Fruit fly (Drosophila melanogaster) whole organism, embryonic: ENCODE results near the gene drm.

ENCODE experiments used
- Adf1 ChIP-seq: fragments of 200-800 bp; sonication (Bioruptor generic); IDR thresholded peaks from 2 replicates; pipeline ENCODE4 v1.3.6; 2022; ENCODE audit warnings: missing biosample characterization, missing genetic modification characterization
- Bdp1 ChIP-seq: fragments of 200-800 bp; sonication (Bioruptor generic); optimal IDR thresholded peaks from 3 replicates; lab custom pipeline; 2016; ENCODE audit warnings: missing biosample characterization, missing genetic modification characterization
- C15 ChIP-seq: fragments of 200-800 bp; sonication (Bioruptor generic); IDR thresholded peaks from 3 replicates; pipeline ENCODE4 v1.3.6; 2022; ENCODE audit warnings: missing biosample characterization, missing genetic modification characterization
- CG10565 ChIP-seq: fragments of 200-800 bp; sonication (Bioruptor generic); optimal IDR thresholded peaks from 3 replicates; lab custom pipeline; 2016; ENCODE audit warnings: missing biosample characterization, mild to moderate bottlenecking, missing genetic modification characterization
- CG12219 ChIP-seq: fragments of 200-800 bp; sonication (Bioruptor generic); optimal IDR thresholded peaks from 3 replicates; lab custom pipeline; 2018; ENCODE audit warnings: missing biosample characterization, mild to moderate bottlenecking, missing genetic modification characterization
- CG13775 ChIP-seq: fragments of 200-800 bp; sonication (Bioruptor generic); optimal IDR thresholded peaks from 3 replicates; lab custom pipeline; 2017; ENCODE audit warnings: missing biosample characterization, mild to moderate bottlenecking, missing genetic modification characterization
- CG14441 ChIP-seq: fragments of 200-800 bp; sonication (Bioruptor generic); IDR thresholded peaks from 2 replicates; pipeline ENCODE4 v1.3.6; 2022; ENCODE audit warnings: missing biosample characterization, missing genetic modification characterization
- CG17361 ChIP-seq: fragments of 200-800 bp; sonication (Bioruptor generic); IDR thresholded peaks from 3 replicates; pipeline ENCODE4 v1.3.6; 2022; ENCODE audit warnings: missing biosample characterization, missing genetic modification characterization
- CG18599 ChIP-seq: fragments of 200-800 bp; sonication (Bioruptor generic); optimal IDR thresholded peaks from 3 replicates; lab custom pipeline; 2017; ENCODE audit warnings: missing biosample characterization, missing genetic modification characterization, mild to moderate bottlenecking, moderate library complexity, missing genetic modification reagents
- CG18619 ChIP-seq: fragments of 200-800 bp; sonication (Bioruptor generic); optimal IDR thresholded peaks from 3 replicates; lab custom pipeline; 2017; ENCODE audit warnings: missing biosample characterization, mild to moderate bottlenecking, missing genetic modification characterization
- CG2120 ChIP-seq: fragments of 200-800 bp; sonication (Bioruptor generic); optimal IDR thresholded peaks from 3 replicates; lab custom pipeline; 2016; ENCODE audit warnings: missing biosample characterization, missing genetic modification characterization
- CG2875 ChIP-seq: fragments of 200-800 bp; sonication (Bioruptor generic); optimal IDR thresholded peaks from 2 replicates; lab custom pipeline; 2017; ENCODE audit warnings: missing biosample characterization, mild to moderate bottlenecking, missing genetic modification characterization, missing genetic modification reagents
- CG33557 ChIP-seq: fragments of 200-800 bp; sonication (Bioruptor generic); optimal IDR thresholded peaks from 2 replicates; lab custom pipeline; 2019; ENCODE audit warnings: missing biosample characterization, mild to moderate bottlenecking, missing genetic modification characterization, moderate library complexity
- CG4404 ChIP-seq: fragments of 200-800 bp; sonication (Bioruptor generic); IDR thresholded peaks from 2 replicates; pipeline ENCODE4 v1.3.6; 2022; ENCODE audit warnings: missing biosample characterization, missing genetic modification characterization
- CG4820 ChIP-seq: fragments of 200-800 bp; sonication (Bioruptor generic); optimal IDR thresholded peaks from 3 replicates; lab custom pipeline; 2016; ENCODE audit warnings: missing biosample characterization, missing genetic modification characterization
- CG6175 ChIP-seq: fragments of 200-800 bp; sonication (Bioruptor generic); IDR thresholded peaks from 3 replicates; pipeline ENCODE4 v1.3.6; 2022; ENCODE audit warnings: missing biosample characterization, missing genetic modification characterization
- CG6813 ChIP-seq: fragments of 200-800 bp; sonication (Bioruptor generic); optimal IDR thresholded peaks from 2 replicates; lab custom pipeline; 2017; ENCODE audit warnings: missing biosample characterization, missing genetic modification characterization, mild to moderate bottlenecking, moderate library complexity, missing genetic modification reagents
- CG9727 ChIP-seq: fragments of 200-800 bp; sonication (Bioruptor generic); optimal IDR thresholded peaks from 3 replicates; lab custom pipeline; 2017; ENCODE audit warnings: missing biosample characterization, mild to moderate bottlenecking, missing genetic modification characterization
- Chrac-16 ChIP-seq: fragments of 200-800 bp; sonication (Bioruptor generic); optimal IDR thresholded peaks from 3 replicates; lab custom pipeline; 2016; ENCODE audit warnings: missing biosample characterization, missing genetic modification characterization
- Dek ChIP-seq: fragments of 200-800 bp; sonication (Bioruptor generic); optimal IDR thresholded peaks from 3 replicates; lab custom pipeline; 2019; ENCODE audit warnings: missing biosample characterization, mild to moderate bottlenecking, missing genetic modification characterization, moderate library complexity
- E2f2 ChIP-seq: fragments of 200-800 bp; sonication (Bioruptor generic); IDR thresholded peaks from 2 replicates; pipeline ENCODE4 v1.3.6; 2022; ENCODE audit warnings: missing biosample characterization, missing genetic modification characterization
- Ets97D ChIP-seq: fragments of 200-800 bp; sonication (Bioruptor generic); optimal IDR thresholded peaks from 3 replicates; lab custom pipeline; 2016; ENCODE audit warnings: missing biosample characterization, missing genetic modification characterization
- GATAe ChIP-seq: fragments of 200-800 bp; sonication (Bioruptor generic); conservative IDR thresholded peaks from 2 replicates; pipeline ENCODE4 v1.3.6; 2022; ENCODE audit warnings: missing biosample characterization, missing genetic modification characterization
- H2.0 ChIP-seq: fragments of 200-800 bp; sonication (Bioruptor generic); IDR thresholded peaks from 2 replicates; pipeline ENCODE4 v1.3.6; 2022; ENCODE audit warnings: missing biosample characterization, missing genetic modification characterization
- Nf-YB ChIP-seq: fragments of 200-800 bp; sonication (Bioruptor generic); optimal IDR thresholded peaks from 3 replicates; lab custom pipeline; 2019; ENCODE audit warnings: missing biosample characterization, mild to moderate bottlenecking, missing genetic modification characterization, moderate library complexity
- Oaz ChIP-seq: fragments of 200-800 bp; sonication (Bioruptor generic); IDR thresholded peaks from 2 replicates; pipeline ENCODE4 v1.3.6; 2022; ENCODE audit warnings: missing biosample characterization, missing genetic modification characterization
- Opbp ChIP-seq: fragments of 200-800 bp; sonication (Bioruptor generic); IDR thresholded peaks from 3 replicates; pipeline ENCODE4 v1.3.6; 2022; ENCODE audit warnings: missing biosample characterization, missing genetic modification characterization; ENCODE audit not compliant: partially characterized antibody
- Pdp1 ChIP-seq, 2 experiments: fragments of 200-800 bp; sonication (Bioruptor generic); optimal IDR thresholded peaks; 3 replicates each; lab custom pipeline; 2016; ENCODE audit warnings: missing biosample characterization in 2 of 2, missing genetic modification characterization in 2 of 2, mild to moderate bottlenecking in 1 of 2, moderate library complexity in 1 of 2
- Side ChIP-seq: fragments of 200-800 bp; sonication (Bioruptor generic); optimal IDR thresholded peaks from 2 replicates; lab custom pipeline; 2016; ENCODE audit warnings: missing biosample characterization, missing genetic modification characterization
- Stat92E ChIP-seq, 3 experiments: fragments of >200 bp in 2 of 3; fragments of 200-800 bp in 1 of 3; sonication (Bioruptor generic) in 1 of 3; optimal IDR thresholded peaks; 2 replicates each; lab custom pipeline; 2017 to 2019; ENCODE audit warnings: missing biosample characterization in 3 of 3, missing genetic modification characterization in 3 of 3, mild to moderate bottlenecking in 1 of 3, moderate library complexity in 1 of 3
- aop ChIP-seq: fragments of 200-800 bp; sonication (Bioruptor generic); IDR thresholded peaks from 2 replicates; pipeline ENCODE4 v1.3.6; 2022; ENCODE audit warnings: missing biosample characterization, missing genetic modification characterization
- cg ChIP-seq: fragments of 200-800 bp; sonication (Bioruptor generic); optimal IDR thresholded peaks from 3 replicates; lab custom pipeline; 2019; ENCODE audit warnings: missing biosample characterization, mild to moderate bottlenecking, missing genetic modification characterization, moderate library complexity
- chm ChIP-seq: fragments of 200-800 bp; sonication (Bioruptor generic); IDR thresholded peaks from 2 replicates; pipeline ENCODE4 v1.3.6; 2022; ENCODE audit warnings: missing biosample characterization, missing genetic modification characterization
- crol ChIP-seq: fragments of 200-800 bp; sonication (Bioruptor generic); IDR thresholded peaks from 2 replicates; pipeline ENCODE4 v1.3.6; 2022; ENCODE audit warnings: missing biosample characterization, missing genetic modification characterization
- danr ChIP-seq: fragments of 200-800 bp; sonication (Bioruptor generic); IDR thresholded peaks from 2 replicates; pipeline ENCODE4 v1.3.6; 2022; ENCODE audit warnings: missing biosample characterization, missing genetic modification characterization
- dmrt11E ChIP-seq: fragments of 200-800 bp; sonication (Bioruptor generic); optimal IDR thresholded peaks from 3 replicates; lab custom pipeline; 2018; ENCODE audit warnings: missing biosample characterization, mild to moderate bottlenecking, missing genetic modification characterization, moderate library complexity
- dmrt99B ChIP-seq: fragments of 200-800 bp; sonication (Bioruptor generic); optimal IDR thresholded peaks from 2 replicates; lab custom pipeline; 2018; ENCODE audit warnings: missing biosample characterization, mild to moderate bottlenecking, missing genetic modification characterization, moderate library complexity
- ems ChIP-seq: fragments of 200-800 bp; sonication (Bioruptor generic); optimal IDR thresholded peaks from 3 replicates; lab custom pipeline; 2016; ENCODE audit warnings: missing biosample characterization, missing genetic modification characterization
- gcm2 ChIP-seq: fragments of 200-800 bp; sonication (Bioruptor generic); optimal IDR thresholded peaks from 2 replicates; lab custom pipeline; 2016; ENCODE audit warnings: missing biosample characterization, missing genetic modification characterization
- her ChIP-seq: fragments of 200-800 bp; sonication (Bioruptor generic); optimal IDR thresholded peaks from 2 replicates; lab custom pipeline; 2016; ENCODE audit warnings: missing biosample characterization, missing genetic modification characterization
- jing ChIP-seq: fragments of 200-800 bp; sonication (Bioruptor generic); optimal IDR thresholded peaks from 2 replicates; lab custom pipeline; 2018; ENCODE audit warnings: missing biosample characterization, mild to moderate bottlenecking, missing genetic modification characterization
- kni ChIP-seq: fragments of 200-800 bp; sonication (Bioruptor generic); optimal IDR thresholded peaks from 3 replicates; lab custom pipeline; 2017; ENCODE audit warnings: mild to moderate bottlenecking, missing biosample characterization, missing genetic modification reagents, missing genetic modification characterization
- lilli ChIP-seq: fragments of 200-800 bp; sonication (Bioruptor generic); optimal IDR thresholded peaks from 3 replicates; lab custom pipeline; 2016; ENCODE audit warnings: missing biosample characterization, missing genetic modification characterization
- oc ChIP-seq: fragments of 200-800 bp; sonication (Bioruptor generic); optimal IDR thresholded peaks from 2 replicates; lab custom pipeline; 2018; ENCODE audit warnings: missing biosample characterization, mild to moderate bottlenecking, missing genetic modification characterization, moderate library complexity
- p53 ChIP-seq: fragments of 200-800 bp; sonication (Bioruptor generic); optimal IDR thresholded peaks from 2 replicates; lab custom pipeline; 2016; ENCODE audit warnings: missing biosample characterization, missing genetic modification characterization
- psq ChIP-seq: fragments of 200-800 bp; sonication (Bioruptor generic); optimal IDR thresholded peaks from 2 replicates; lab custom pipeline; 2017; ENCODE audit warnings: missing biosample characterization, missing genetic modification characterization
- sens ChIP-seq: fragments of 200-800 bp; sonication (Bioruptor generic); peaks from one replicate; lab custom pipeline; 2016; ENCODE audit warnings: missing biosample characterization, missing genetic modification characterization
- tio ChIP-seq: fragments of 200-800 bp; sonication (Bioruptor generic); optimal IDR thresholded peaks from 2 replicates; lab custom pipeline; 2017; ENCODE audit warnings: missing biosample characterization, missing genetic modification characterization, inconsistent platforms
- tna ChIP-seq: fragments of 200-800 bp; sonication (Bioruptor generic); IDR thresholded peaks from 2 replicates; pipeline ENCODE4 v1.3.6; 2022; ENCODE audit warnings: missing biosample characterization, missing genetic modification characterization; ENCODE audit not compliant: partially characterized antibody
- toy ChIP-seq: fragments of 200-800 bp; sonication (Bioruptor generic); IDR thresholded peaks from 2 replicates; pipeline ENCODE4 v1.3.6; 2022; ENCODE audit warnings: missing biosample characterization, missing genetic modification characterization
- wdn ChIP-seq: fragments of 200-800 bp; sonication (Bioruptor generic); IDR thresholded peaks from 2 replicates; pipeline ENCODE4 v1.3.6; 2022; ENCODE audit warnings: missing biosample characterization, missing genetic modification characterization

The drm gene

dm6 chr2L:3573907-3574306 lies 34.9 kb downstream of the drm start (continued):
- no peak for TF ChIP-seq kni (GFP tag; lab: Kevin White, UChicago)
- peak; percentile 55; the same call in 1 of the 2 replicates for TF ChIP-seq toy (GFP tag; lab: Robert Waterston, UW)
- TF ChIP-seq sens (GFP tag; lab: Kevin White, UChicago), result peak; percentile 98
- peak; percentile 71 for TF ChIP-seq CG2875 (GFP tag; lab: Kevin White, UChicago)
- TF ChIP-seq wdn (GFP tag; lab: Robert Waterston, UW), result 0 out of 2 replicates have a peak, but pooled peaks have one; percentile 42
- peak; percentile 79 for TF ChIP-seq Chrac-16 (GFP tag; lab: Kevin White, UChicago)
- TF ChIP-seq Bdp1 (GFP tag; lab: Kevin White, UChicago), result peak; percentile 57
- TF ChIP-seq CG2120, result no peak
- no peak for TF ChIP-seq crol (GFP tag; lab: Robert Waterston, UW)
- peak; percentile 47 for TF ChIP-seq CG10565 (GFP tag; lab: Kevin White, UChicago)
- TF ChIP-seq CG12219 (GFP tag; lab: Kevin White, UChicago), result peak; percentile 81
- peak; percentile 76 for TF ChIP-seq Side
- peak; percentile 80 for TF ChIP-seq CG33557 (GFP tag; lab: Kevin White, UChicago)
- peak; percentile 20 for TF ChIP-seq p53 (GFP tag; lab: Kevin White, UChicago)
- TF ChIP-seq CG9727 (GFP tag; lab: Kevin White, UChicago), result peak; percentile 73
- no peak for TF ChIP-seq aop (GFP tag; lab: Robert Waterston, UW)
- peak; percentile 94 for TF ChIP-seq dmrt11E (tag; lab: Kevin White, UChicago)
- no peak for TF ChIP-seq Opbp (GFP tag; lab: Robert Waterston, UW)
- TF ChIP-seq Ets97D (GFP tag; lab: Kevin White, UChicago), result no peak
- peak; percentile 89 for TF ChIP-seq CG4820
- peak; percentile 80 for TF ChIP-seq CG14441
- peak; percentile 95 for TF ChIP-seq chm
- no peak for TF ChIP-seq Adf1
- peak; percentile 82 for TF ChIP-seq ems (GFP tag; lab: Kevin White, UChicago)
- TF ChIP-seq C15 (GFP tag; lab: Robert Waterston, UW), result peak; percentile 22; the same call in 1 of the 3 replicates
- TF ChIP-seq dmrt99B (tag; lab: Kevin White, UChicago), result peak; percentile 83
- TF ChIP-seq CG6813 (GFP tag; lab: Kevin White, UChicago), result no peak
- TF ChIP-seq her (GFP tag; lab: Kevin White, UChicago), result peak; percentile 53
- TF ChIP-seq Pdp1 (GFP tag; optimal IDR thresholded peaks at IDR 0.05; lab: Kevin White, UChicago), result peak; percentile 61 to 77
- peak; percentile 43 for TF ChIP-seq CG18619
- TF ChIP-seq E2f2 (GFP tag; lab: Robert Waterston, UW), result peak; percentile 52
- TF ChIP-seq H2.0, result peak; percentile 82
- TF ChIP-seq Dek, result peak; percentile 25
- peak; percentile 42 for TF ChIP-seq tio (GFP tag; lab: Kevin White, UChicago)
- TF ChIP-seq lilli (GFP tag; lab: Kevin White, UChicago), result peak; percentile 62
- peak; percentile 35 for TF ChIP-seq Nf-YB (GFP tag; lab: Kevin White, UChicago)
- 0 out of 3 replicates have a peak, but pooled peaks have one; percentile 38 for TF ChIP-seq CG6175
- TF ChIP-seq jing (GFP tag; lab: Kevin White, UChicago), result peak; percentile 82
- peak; percentile 57 for TF ChIP-seq danr (GFP tag; lab: Robert Waterston, UW)
- no peak for TF ChIP-seq cg
- TF ChIP-seq psq, result peak; percentile 7
- peak; percentile 84 for TF ChIP-seq CG4404
- peak; percentile 44; the same call in 1 of the 2 replicates for TF ChIP-seq Oaz
- peak; percentile 72 for TF ChIP-seq CG13775
- peak; percentile 31 for TF ChIP-seq CG18599 (GFP tag; lab: Kevin White, UChicago)
- peak in 1 of 3 experiments; percentile 43 for TF ChIP-seq Stat92E (GFP tag; optimal IDR thresholded peaks at IDR 0.05; lab: Kevin White, UChicago)
- TF ChIP-seq gcm2 (GFP tag; lab: Kevin White, UChicago), result peak; percentile 45
- no peak for TF ChIP-seq tna (GFP tag; lab: Robert Waterston, UW)
- TF ChIP-seq GATAe (GFP tag; lab: Robert Waterston, UW), result peak; percentile 18; the same call in 1 of the 2 replicates
- peak; percentile 69 for TF ChIP-seq oc (tag; lab: Kevin White, UChicago)
- TF ChIP-seq CG17361 (GFP tag; lab: Robert Waterston, UW), result peak; percentile 68
